Worm (Caenorhabditis elegans) whole organism, L2 larva: ENCODE measurements around the gene srg-40.

Experiments used
- F13H6.1 ChIP-seq: sonication (generic microtip); optimal IDR thresholded peaks from 2 replicates; lab custom pipeline; 2016; ENCODE audit warnings: missing genetic modification characterization, missing compliant biosample characterization
- blmp-1 ChIP-seq: sonication (generic microtip); optimal IDR thresholded peaks from 2 replicates; lab custom pipeline; 2017; ENCODE audit warnings: missing genetic modification characterization, mild to moderate bottlenecking, missing compliant biosample characterization, antibody characterized with exemption, moderate library complexity; ENCODE audit not compliant: insufficient read depth
- dmd-4 ChIP-seq: sonication (generic microtip); optimal IDR thresholded peaks from 2 replicates; lab custom pipeline; 2017; ENCODE audit warnings: missing biosample characterization, missing genetic modification characterization
- egl-27 ChIP-seq: sonication (generic microtip); optimal IDR thresholded peaks from 3 replicates; lab custom pipeline; 2017; ENCODE audit warnings: missing biosample characterization, missing genetic modification reagents, missing genetic modification characterization
- elt-3 ChIP-seq: sonication (generic microtip); optimal IDR thresholded peaks from 2 replicates; lab custom pipeline; 2017; ENCODE audit warnings: missing biosample characterization, missing genetic modification characterization
- lin-11 ChIP-seq: fragments of 150-350 bp; sonication (generic microtip); optimal IDR thresholded peaks from 2 replicates; lab custom pipeline; 2014; ENCODE audit warnings: missing biosample characterization, missing genetic modification characterization, inconsistent platforms, mixed read lengths
- lin-13 ChIP-seq: fragments of 150-350 bp; optimal IDR thresholded peaks from 2 replicates; lab custom pipeline; 2014; ENCODE audit warnings: missing biosample characterization, missing genetic modification reagents, missing genetic modification characterization
- nhr-77 ChIP-seq: fragments of 150-350 bp; optimal IDR thresholded peaks from 2 replicates; lab custom pipeline; 2014; ENCODE audit warnings: missing biosample characterization, missing genetic modification characterization
- skn-1 ChIP-seq: sonication (generic microtip); optimal IDR thresholded peaks from 2 replicates; lab custom pipeline; 2017; ENCODE audit warnings: missing biosample characterization, missing genetic modification characterization
- unc-39 ChIP-seq: fragments of 150-350 bp; optimal IDR thresholded peaks from 2 replicates; lab custom pipeline; 2014; ENCODE audit warnings: missing biosample characterization, missing genetic modification characterization

ce11 chrV:11182925-11183324, 18.6 kb upstream of the srg-40 start, which contains the start of gene cnc-10:
- TF ChIP-seq lin-13 (GFP tag; lab: Kevin White, UChicago) (no peak), lin-11 (no peak), unc-39 (tag; lab: Kevin White, UChicago) (no peak), F13H6.1 (tag; lab: Kevin White, UChicago) (no peak), blmp-1 (tag; lab: Kevin White, UChicago) (no peak), dmd-4 (tag; lab: Kevin White, UChicago) (no peak), nhr-77 (tag; lab: Kevin White, UChicago) (no peak), skn-1 (tag; lab: Kevin White, UChicago) (no peak), elt-3 (tag; lab: Kevin White, UChicago) (no peak), egl-27 (tag; lab: Kevin White, UChicago) (no peak)
